Worm (Caenorhabditis elegans) whole organism, L1 larva: ENCODE measurements around the gene srh-137.

Source experiments
- C04F5.9 ChIP-seq: sonication (generic microtip); optimal IDR thresholded peaks from 2 replicates; lab custom pipeline; 2016; ENCODE audit warnings: missing genetic modification characterization, missing compliant biosample characterization
- C34B4.2 ChIP-seq: sonication (generic microtip); optimal IDR thresholded peaks from 2 replicates; lab custom pipeline; 2017; ENCODE audit warnings: mild to moderate bottlenecking, missing genetic modification characterization, missing compliant biosample characterization
- aly-2 ChIP-seq: fragments of 150-350 bp; optimal IDR thresholded peaks from 2 replicates; lab custom pipeline; 2014; ENCODE audit warnings: missing biosample characterization, missing genetic modification characterization
- ama-1 ChIP-seq: fragments of 150-350 bp; optimal IDR thresholded peaks from 2 replicates; lab custom pipeline; 2014
- ceh-63 ChIP-seq: fragments of 200-800 bp; sonication (Bioruptor generic); optimal IDR thresholded peaks from 2 replicates; lab custom pipeline; 2018; ENCODE audit warnings: mild to moderate bottlenecking, missing genetic modification characterization, missing compliant biosample characterization
- ceh-8 ChIP-seq: fragments of 200-800 bp; sonication (Bioruptor generic); optimal IDR thresholded peaks from 2 replicates; lab custom pipeline; 2018; ENCODE audit warnings: mild to moderate bottlenecking, missing genetic modification characterization, moderate library complexity, missing compliant biosample characterization
- ceh-90 ChIP-seq: sonication (generic microtip); optimal IDR thresholded peaks from 2 replicates; lab custom pipeline; 2016; ENCODE audit warnings: missing genetic modification characterization, missing compliant biosample characterization
- dsc-1 ChIP-seq: sonication (generic microtip); optimal IDR thresholded peaks from 2 replicates; lab custom pipeline; 2016; ENCODE audit warnings: mild to moderate bottlenecking, missing genetic modification characterization, missing compliant biosample characterization
- egl-27 ChIP-seq, 2 experiments: fragments of 150-350 bp in 1 of 2; sonication (generic microtip); optimal IDR thresholded peaks; 3 replicates each; lab custom pipeline; 2017 to 2018; ENCODE audit warnings: missing biosample characterization in 2 of 2, missing genetic modification characterization in 2 of 2, missing genetic modification reagents in 2 of 2
- elt-2 ChIP-seq: sonication (generic microtip); optimal IDR thresholded peaks from 2 replicates; lab custom pipeline; 2016; ENCODE audit warnings: missing genetic modification characterization, mild to moderate bottlenecking, inconsistent platforms, missing compliant biosample characterization, missing genetic modification reagents
- elt-3 ChIP-seq, 6 experiments: fragments of 150-350 bp in 1 of 6; sonication (generic microtip); optimal IDR thresholded peaks; 2 replicates each; lab custom pipeline; 2017 to 2018; ENCODE audit warnings: missing biosample characterization in 6 of 6, missing genetic modification characterization in 6 of 6, inconsistent platforms in 1 of 6
- ets-5 ChIP-seq: fragments of 200-800 bp; sonication (Bioruptor generic); IDR thresholded peaks from 2 replicates; pipeline ENCODE4 v1.3.6; 2022; ENCODE audit warnings: missing genetic modification characterization, missing compliant biosample characterization
- hlh-17 ChIP-seq: fragments of 200-800 bp; sonication (Bioruptor generic); optimal IDR thresholded peaks from 2 replicates; lab custom pipeline; 2018; ENCODE audit warnings: missing genetic modification characterization, mild to moderate bottlenecking, missing compliant biosample characterization, moderate library complexity, borderline replicate concordance
- hpl-2 ChIP-seq: fragments of 150-350 bp; optimal IDR thresholded peaks from 2 replicates; lab custom pipeline; 2014; ENCODE audit warnings: missing biosample characterization, missing genetic modification reagents, missing genetic modification characterization
- jun-1 ChIP-seq: fragments of 150-350 bp; optimal IDR thresholded peaks from 2 replicates; lab custom pipeline; 2014; ENCODE audit warnings: missing biosample characterization, missing genetic modification reagents, missing genetic modification characterization
- lin-15B ChIP-seq: fragments of 150-350 bp; sonication (generic microtip); optimal IDR thresholded peaks from 3 replicates; lab custom pipeline; 2014; ENCODE audit warnings: missing biosample characterization, missing genetic modification characterization
- lin-35 ChIP-seq, 2 experiments: fragments of 150-350 bp; optimal IDR thresholded peaks; 2 replicates each; lab custom pipeline; 2014; ENCODE audit warnings: missing biosample characterization in 2 of 2, missing genetic modification characterization in 2 of 2, missing genetic modification reagents in 2 of 2
- lin-39 ChIP-seq: fragments of 150-350 bp; optimal IDR thresholded peaks from 2 replicates; lab custom pipeline; 2014; ENCODE audit warnings: missing biosample characterization, missing genetic modification reagents, missing genetic modification characterization
- lir-3 ChIP-seq: sonication (generic microtip); optimal IDR thresholded peaks from 2 replicates; lab custom pipeline; 2016; ENCODE audit warnings: mild to moderate bottlenecking, missing genetic modification characterization, moderate library complexity, missing compliant biosample characterization; ENCODE audit not compliant: poor library complexity
- lsy-2 ChIP-seq, 2 experiments: fragments of 150-350 bp; optimal IDR thresholded peaks; 2 replicates each; lab custom pipeline; 2014; ENCODE audit warnings: missing biosample characterization in 2 of 2, missing genetic modification characterization in 2 of 2
- mdl-1 ChIP-seq, 2 experiments: fragments of 150-350 bp; optimal IDR thresholded peaks; 2 replicates each; lab custom pipeline; 2014 to 2017; ENCODE audit warnings: missing biosample characterization in 2 of 2, missing genetic modification characterization in 2 of 2, inconsistent platforms in 1 of 2
- nhr-12 ChIP-seq: sonication (generic microtip); optimal IDR thresholded peaks from 2 replicates; lab custom pipeline; 2017; ENCODE audit warnings: missing biosample characterization, missing genetic modification characterization
- nhr-20 ChIP-seq: sonication (generic microtip); optimal IDR thresholded peaks from 2 replicates; lab custom pipeline; 2016; ENCODE audit warnings: mild to moderate bottlenecking, missing genetic modification characterization, missing compliant biosample characterization
- nhr-28 ChIP-seq: fragments of 150-350 bp; optimal IDR thresholded peaks from 2 replicates; lab custom pipeline; 2014; ENCODE audit warnings: missing biosample characterization, missing genetic modification characterization
- nhr-76 ChIP-seq: sonication (generic microtip); optimal IDR thresholded peaks from 2 replicates; lab custom pipeline; 2017; ENCODE audit warnings: missing biosample characterization, missing genetic modification characterization
- nhr-77 ChIP-seq: fragments of 150-350 bp; optimal IDR thresholded peaks from 2 replicates; lab custom pipeline; 2014; ENCODE audit warnings: missing biosample characterization, missing genetic modification characterization
- nhr-90 ChIP-seq: sonication (generic microtip); optimal IDR thresholded peaks from 2 replicates; lab custom pipeline; 2016; ENCODE audit warnings: mild to moderate bottlenecking, missing genetic modification characterization, missing compliant biosample characterization; ENCODE audit not compliant: poor library complexity
- pag-3 ChIP-seq: sonication (generic microtip); optimal IDR thresholded peaks from 2 replicates; lab custom pipeline; 2017; ENCODE audit warnings: missing genetic modification characterization, mild to moderate bottlenecking, missing compliant biosample characterization, antibody characterized with exemption, borderline replicate concordance; ENCODE audit not compliant: insufficient read depth
- rnt-1 ChIP-seq: sonication (generic microtip); optimal IDR thresholded peaks from 2 replicates; lab custom pipeline; 2016; ENCODE audit warnings: mild to moderate bottlenecking, missing genetic modification characterization, moderate library complexity, missing compliant biosample characterization
- skn-1 ChIP-seq: fragments of 150-350 bp; optimal IDR thresholded peaks from 2 replicates; lab custom pipeline; 2014; ENCODE audit warnings: missing biosample characterization, missing genetic modification characterization
- sox-4 ChIP-seq: sonication (generic microtip); optimal IDR thresholded peaks from 2 replicates; lab custom pipeline; 2016; ENCODE audit warnings: missing genetic modification characterization, missing compliant biosample characterization
- sup-37 ChIP-seq: fragments of 200-800 bp; sonication (Bioruptor generic); optimal IDR thresholded peaks from 2 replicates; lab custom pipeline; 2018; ENCODE audit warnings: mild to moderate bottlenecking, missing genetic modification characterization, missing compliant biosample characterization
- tbx-2 ChIP-seq: sonication (generic microtip); optimal IDR thresholded peaks from 2 replicates; lab custom pipeline; 2016; ENCODE audit warnings: missing genetic modification characterization, missing compliant biosample characterization
- tlp-1 ChIP-seq: fragments of 150-350 bp; optimal IDR thresholded peaks from 2 replicates; lab custom pipeline; 2014; ENCODE audit warnings: missing biosample characterization, missing genetic modification characterization
- unc-30 ChIP-seq: sonication (generic microtip); optimal IDR thresholded peaks from 2 replicates; lab custom pipeline; 2017; ENCODE audit warnings: missing biosample characterization, missing genetic modification characterization
- unc-86 ChIP-seq: sonication (generic microtip); optimal IDR thresholded peaks from 2 replicates; lab custom pipeline; 2016; ENCODE audit warnings: missing genetic modification characterization, missing compliant biosample characterization
- unc-98 ChIP-seq: fragments of 200-800 bp; sonication (Bioruptor generic); IDR thresholded peaks from 2 replicates; pipeline ENCODE4 v1.3.6; 2022; ENCODE audit warnings: missing genetic modification characterization, missing compliant biosample characterization
- vab-15 ChIP-seq: sonication (generic microtip); optimal IDR thresholded peaks from 2 replicates; lab custom pipeline; 2017; ENCODE audit warnings: missing genotype, mild to moderate bottlenecking, missing genetic modification characterization, missing compliant biosample characterization
- xbp-1 ChIP-seq: sonication (generic microtip); optimal IDR thresholded peaks from 2 replicates; lab custom pipeline; 2016; ENCODE audit warnings: missing genetic modification characterization, missing compliant biosample characterization
- zip-4 ChIP-seq: fragments of 200-800 bp; sonication (Bioruptor generic); optimal IDR thresholded peaks from 2 replicates; lab custom pipeline; 2018; ENCODE audit warnings: mild to moderate bottlenecking, missing genetic modification characterization, moderate library complexity, missing compliant biosample characterization
- ztf-11 ChIP-seq, 2 experiments: sonication (generic microtip); optimal IDR thresholded peaks; 2 replicates each; lab custom pipeline; 2016 to 2017; ENCODE audit warnings: missing genetic modification characterization in 2 of 2, missing biosample characterization in 1 of 2, missing compliant biosample characterization in 1 of 2

The srh-137 gene

ce11 chrV:16725955-16726354 is 9.5 kb upstream of the srh-137 start (continued):
- no peak for TF ChIP-seq dsc-1
- TF ChIP-seq nhr-28 (tag; lab: Kevin White, UChicago) = no peak
- TF ChIP-seq lin-35 (GFP tag; optimal IDR thresholded peaks at IDR 0.05; lab: Kevin White, UChicago) = peak in 1 of 2 experiments; percentile 39
- TF ChIP-seq ceh-8 = no peak
- TF ChIP-seq hlh-17 (GFP tag; lab: Kevin White, UChicago) = no peak
- peak; percentile 23 for TF ChIP-seq jun-1
- TF ChIP-seq pag-3 (tag; lab: Kevin White, UChicago) = no peak
- TF ChIP-seq tlp-1 (tag; lab: Kevin White, UChicago) = no peak
- TF ChIP-seq egl-27 (tag; optimal IDR thresholded peaks at IDR 0.05; lab: Kevin White, UChicago) = no peak
- no peak for TF ChIP-seq nhr-76 (tag; lab: Kevin White, UChicago)
- TF ChIP-seq tbx-2 (tag; lab: Kevin White, UChicago) = no peak
- TF ChIP-seq ztf-11 (tag; optimal IDR thresholded peaks at IDR 0.05; lab: Kevin White, UChicago) = no peak
- TF ChIP-seq elt-2 (tag; lab: Kevin White, UChicago) = peak; percentile 65
- TF ChIP-seq ceh-63 = no peak
- TF ChIP-seq nhr-20 (tag; lab: Kevin White, UChicago) = peak; percentile 58
- no peak for TF ChIP-seq lin-39
- no peak for TF ChIP-seq ceh-90 (tag; lab: Kevin White, UChicago)
- TF ChIP-seq unc-98 (GFP tag; lab: Robert Waterston, UW) = no peak
- no peak for TF ChIP-seq elt-3 (tag; optimal IDR thresholded peaks at IDR 0.05; lab: Kevin White, UChicago)

ce11 chrV:16724574-16724973 is 8.1 kb upstream of the srh-137 start:
- TF ChIP-seq egl-27 (tag; optimal IDR thresholded peaks at IDR 0.05; lab: Kevin White, UChicago) (peak in 1 of 2 experiments; percentile 17), skn-1 (peak; percentile 8), nhr-77 (tag; lab: Kevin White, UChicago) (no peak), aly-2 (tag; lab: Kevin White, UChicago) (no peak), nhr-20 (tag; lab: Kevin White, UChicago) (peak; percentile 25)

DNA sequence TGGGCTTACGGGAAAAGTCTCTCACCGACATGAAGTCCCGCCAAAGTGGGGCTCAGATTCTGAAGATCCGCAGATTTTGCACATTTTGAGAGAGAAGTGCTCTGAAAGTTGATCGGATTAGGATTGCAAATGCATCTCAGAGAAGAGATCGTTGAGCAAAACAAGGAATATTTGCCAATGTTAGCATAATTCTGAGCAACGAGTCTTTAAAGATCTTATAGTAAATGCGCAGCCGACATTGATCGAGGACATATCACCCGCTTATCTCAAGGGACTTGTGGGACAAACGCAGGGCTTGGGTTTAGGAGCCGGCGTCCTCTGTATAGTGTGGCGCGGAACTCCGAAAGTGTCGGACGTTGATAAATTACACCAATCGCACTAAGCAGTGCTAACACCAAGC is 7.3 kb upstream of the srh-137 start, which contains the start of gene nhr-112:
nhr-112 (minus strand) TSS at position 101 of the 400 bp plus-strand sequence.
- TF ChIP-seq ceh-90 (tag; lab: Kevin White, UChicago) (no peak), nhr-12 (tag; lab: Kevin White, UChicago) (no peak), unc-30 (tag; lab: Kevin White, UChicago) (no peak), sup-37 (GFP tag; lab: Kevin White, UChicago) (no peak), vab-15 (no peak), nhr-90 (no peak), unc-86 (tag; lab: Kevin White, UChicago) (no peak), ztf-11 (tag; optimal IDR thresholded peaks at IDR 0.05; lab: Kevin White, UChicago) (no peak), lin-15B (no peak), zip-4 (GFP tag; lab: Kevin White, UChicago) (no peak), hpl-2 (GFP tag; lab: Kevin White, UChicago) (no peak), tbx-2 (tag; lab: Kevin White, UChicago) (no peak), nhr-20 (tag; lab: Kevin White, UChicago) (no peak), mdl-1 (tag; optimal IDR thresholded peaks at IDR 0.05; lab: Kevin White, UChicago) (no peak), nhr-76 (tag; lab: Kevin White, UChicago) (no peak), C04F5.9 (no peak), lir-3 (tag; lab: Kevin White, UChicago) (no peak), pag-3 (tag; lab: Kevin White, UChicago) (no peak)

DNA sequence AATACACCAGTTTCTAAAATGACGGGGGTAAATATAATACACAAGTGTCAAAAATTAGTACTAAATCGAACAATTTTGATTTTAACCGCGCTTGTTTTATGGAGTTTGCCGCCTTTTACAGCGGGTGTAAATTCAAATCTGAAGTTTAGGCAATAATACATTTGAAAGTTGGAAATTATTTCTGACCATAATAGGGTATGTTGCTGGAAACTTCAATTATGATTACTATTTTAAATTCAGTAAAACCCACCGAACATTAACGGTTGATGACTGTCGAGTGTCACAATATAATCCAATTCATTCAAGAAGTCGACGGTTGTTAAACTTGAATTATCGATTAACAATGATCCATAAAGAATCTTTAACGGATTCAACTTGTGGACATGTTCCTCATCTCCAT is 2.7 kb downstream of the srh-137 start:
- TF ChIP-seq C34B4.2 (tag; lab: Kevin White, UChicago) = no peak
- no peak for TF ChIP-seq ets-5 (GFP tag; lab: Robert Waterston, UW)
- no peak for TF ChIP-seq xbp-1 (tag; lab: Kevin White, UChicago)
- TF ChIP-seq ama-1 = no peak
- TF ChIP-seq lir-3 (tag; lab: Kevin White, UChicago) = no peak
- no peak for TF ChIP-seq sox-4 (tag; lab: Kevin White, UChicago)
- no peak for TF ChIP-seq ceh-8
- no peak for TF ChIP-seq lsy-2 (tag; optimal IDR thresholded peaks at IDR 0.05; lab: Kevin White, UChicago)
- TF ChIP-seq rnt-1 (tag; lab: Kevin White, UChicago) = no peak
- TF ChIP-seq tlp-1 (tag; lab: Kevin White, UChicago) = no peak
